Worm (Caenorhabditis elegans) whole organism, early embryonic: ENCODE measurements around the gene zipt-7.2.

Experiments used
- B0310.2 ChIP-seq: sonication (generic microtip); optimal IDR thresholded peaks from 2 replicates; lab custom pipeline; 2016; ENCODE audit warnings: mild to moderate bottlenecking, missing genetic modification characterization, missing compliant biosample characterization
- F13C5.2 ChIP-seq: sonication (generic microtip); optimal IDR thresholded peaks from 2 replicates; lab custom pipeline; 2017; ENCODE audit warnings: mild to moderate bottlenecking, missing genetic modification characterization, inconsistent platforms, missing compliant biosample characterization
- aly-1 ChIP-seq: sonication (generic microtip); optimal IDR thresholded peaks from 2 replicates; lab custom pipeline; 2016; ENCODE audit warnings: missing genetic modification characterization, missing compliant biosample characterization
- ama-1 ChIP-seq: fragments of 150-350 bp; optimal IDR thresholded peaks from 2 replicates; lab custom pipeline; 2014
- ceh-13 ChIP-seq: fragments of 200-800 bp; sonication (Bioruptor generic); optimal IDR thresholded peaks from 2 replicates; lab custom pipeline; 2018; ENCODE audit warnings: mild to moderate bottlenecking, missing genetic modification characterization, missing compliant biosample characterization
- ceh-36 ChIP-seq: sonication (generic microtip); optimal IDR thresholded peaks from 2 replicates; lab custom pipeline; 2016; ENCODE audit warnings: missing genetic modification characterization, inconsistent platforms, missing compliant biosample characterization
- ets-7 ChIP-seq: sonication (generic microtip); optimal IDR thresholded peaks from 2 replicates; lab custom pipeline; 2016; ENCODE audit warnings: missing genotype, missing genetic modification characterization, missing compliant biosample characterization
- flt-1 ChIP-seq: fragments of 200-800 bp; sonication (Bioruptor generic); IDR thresholded peaks from 2 replicates; pipeline ENCODE4 v1.3.6; 2022; ENCODE audit warnings: missing genetic modification characterization, missing compliant biosample characterization
- hmbx-1 ChIP-seq: sonication (generic microtip); optimal IDR thresholded peaks from 2 replicates; lab custom pipeline; 2016; ENCODE audit warnings: mild to moderate bottlenecking, missing genetic modification characterization, missing compliant biosample characterization
- hmg-4 ChIP-seq: fragments of 200-800 bp; sonication (Bioruptor generic); optimal IDR thresholded peaks from 2 replicates; lab custom pipeline; 2018; ENCODE audit warnings: mild to moderate bottlenecking, missing genetic modification characterization, missing compliant biosample characterization
- hnd-1 ChIP-seq: sonication (generic microtip); optimal IDR thresholded peaks from 2 replicates; lab custom pipeline; 2016; ENCODE audit warnings: missing genetic modification characterization, missing compliant biosample characterization
- pes-1 ChIP-seq: fragments of 200-800 bp; sonication (Bioruptor generic); IDR thresholded peaks from 2 replicates; pipeline ENCODE4 v1.3.6; 2022; ENCODE audit warnings: missing genetic modification reagents, missing genetic modification characterization, missing compliant biosample characterization
- scrt-1 ChIP-seq: fragments of 200-800 bp; sonication (Bioruptor generic); IDR thresholded peaks from 2 replicates; pipeline ENCODE4 v1.3.6; 2022; ENCODE audit warnings: missing genetic modification characterization, missing compliant biosample characterization
- sea-1 ChIP-seq: fragments of 200-800 bp; sonication (Bioruptor generic); conservative IDR thresholded peaks from 2 replicates; pipeline ENCODE4 v1.3.6; 2022; ENCODE audit warnings: missing genetic modification characterization, missing compliant biosample characterization
- tbx-11 ChIP-seq: fragments of 200-800 bp; sonication (Bioruptor generic); IDR thresholded peaks from 2 replicates; pipeline ENCODE4 v1.3.6; 2022; ENCODE audit warnings: missing genetic modification characterization, missing compliant biosample characterization
- tbx-37 ChIP-seq: fragments of 200-800 bp; sonication (Bioruptor generic); conservative IDR thresholded peaks from 2 replicates; pipeline ENCODE4 v1.3.6; 2022; ENCODE audit warnings: missing genetic modification reagents, missing genetic modification characterization, missing compliant biosample characterization
- tra-4 ChIP-seq: sonication (generic microtip); optimal IDR thresholded peaks from 2 replicates; lab custom pipeline; 2017; ENCODE audit warnings: missing genetic modification characterization, missing compliant biosample characterization

Gene zipt-7.2

ce11 chrX:15469957-15470548, 37.6 kb downstream of the zipt-7.2 start:
- TF ChIP-seq aly-1 = no peak
- TF ChIP-seq B0310.2 (tag; lab: Kevin White, UChicago) = no peak
- no peak for TF ChIP-seq ets-7 (tag; lab: Kevin White, UChicago)
- TF ChIP-seq tbx-37 = no peak
- no peak for TF ChIP-seq ceh-13
- TF ChIP-seq tra-4 (tag; lab: Kevin White, UChicago) = no peak
- no peak for TF ChIP-seq sea-1 (GFP tag; lab: Robert Waterston, UW)
- no peak for TF ChIP-seq tbx-11 (GFP tag; lab: Robert Waterston, UW)
- TF ChIP-seq scrt-1 (GFP tag; lab: Robert Waterston, UW) = no peak
- TF ChIP-seq ceh-36 (tag; lab: Kevin White, UChicago) = no peak
- TF ChIP-seq hmg-4 (GFP tag; lab: Kevin White, UChicago) = no peak
- no peak for TF ChIP-seq flt-1 (GFP tag; lab: Robert Waterston, UW)
- no peak for TF ChIP-seq pes-1 (GFP tag; lab: Robert Waterston, UW)
- TF ChIP-seq F13C5.2 = no peak
- no peak for TF ChIP-seq ama-1 (lab: Kevin White, UChicago)
- TF ChIP-seq hmbx-1 (tag; lab: Kevin White, UChicago) = no peak
- TF ChIP-seq hnd-1 (tag; lab: Kevin White, UChicago) = no peak

ce11 chrX:15468657-15469056, 39.0 kb downstream of the zipt-7.2 start:
- TF ChIP-seq aly-1 (no peak), pes-1 (GFP tag; lab: Robert Waterston, UW) (no peak)

- no peak for TF ChIP-seq hmg-4 (GFP tag; lab: Kevin White, UChicago)
- TF ChIP-seq tbx-11 (GFP tag; lab: Robert Waterston, UW) = no peak
- no peak for TF ChIP-seq tra-4 (tag; lab: Kevin White, UChicago)
- no peak for TF ChIP-seq ceh-36 (tag; lab: Kevin White, UChicago)
- no peak for TF ChIP-seq ceh-13
- TF ChIP-seq sea-1 (GFP tag; lab: Robert Waterston, UW) = no peak
- no peak for TF ChIP-seq F13C5.2
- TF ChIP-seq scrt-1 (GFP tag; lab: Robert Waterston, UW) = no peak
- no peak for TF ChIP-seq hnd-1 (tag; lab: Kevin White, UChicago)
- TF ChIP-seq aly-1 = no peak
- TF ChIP-seq pes-1 (GFP tag; lab: Robert Waterston, UW) = no peak
- no peak for TF ChIP-seq ama-1 (lab: Kevin White, UChicago)
- TF ChIP-seq ets-7 (tag; lab: Kevin White, UChicago) = no peak
- no peak for TF ChIP-seq flt-1 (GFP tag; lab: Robert Waterston, UW)
- TF ChIP-seq tbx-37 = no peak
- TF ChIP-seq B0310.2 (tag; lab: Kevin White, UChicago) = no peak
- TF ChIP-seq hmbx-1 (tag; lab: Kevin White, UChicago) = no peak
Measured at ce11 chrX:15466032-15466431, 41.6 kb downstream of the zipt-7.2 start, which contains the start of gene sprr-1. TSS of gene sprr-1 (plus strand) at chrX:15466300.

ce11 chrX:15465050-15465449, 42.6 kb downstream of the zipt-7.2 start:
- no peak for TF ChIP-seq tbx-37
- TF ChIP-seq hnd-1 (tag; lab: Kevin White, UChicago) = no peak
- TF ChIP-seq ceh-13 = no peak
- TF ChIP-seq sea-1 (GFP tag; lab: Robert Waterston, UW) = no peak
- no peak for TF ChIP-seq scrt-1 (GFP tag; lab: Robert Waterston, UW)
- TF ChIP-seq tbx-11 (GFP tag; lab: Robert Waterston, UW) = no peak
- no peak for TF ChIP-seq tra-4 (tag; lab: Kevin White, UChicago)
- TF ChIP-seq ama-1 (lab: Kevin White, UChicago) = no peak
- TF ChIP-seq pes-1 (GFP tag; lab: Robert Waterston, UW) = no peak
- TF ChIP-seq hmg-4 (GFP tag; lab: Kevin White, UChicago) = no peak
